Fruit fly (Drosophila melanogaster): ENCODE measurements around the gene CG13994.
A peak's percentile ranks its signal among the peaks of the same experiment; 100 is the strongest.

Gene CG13994

dm6 chr2L:6082157-6082645 lies 19.4 kb downstream of the CG13994 start, which contains the start of gene Kr-h1:
Gene Kr-h1, plus strand, starts transcription at chr2L:6082603.
- TF ChIP-seq CG13424 (tag; optimal IDR thresholded peaks at IDR 0.05) (no peak), zfh1 (GFP tag; IDR thresholded peaks at IDR 0.05) (no peak; the same call in 2 of the 3 replicates), Med (GFP tag) (no peak), tin (GFP tag; optimal IDR thresholded peaks at IDR 0.05) (no peak), rib (GFP tag; IDR thresholded peaks at IDR 0.05) (peak; percentile 85), Stat92E (GFP tag; optimal IDR thresholded peaks at IDR 0.05) (no peak), stc (GFP tag; IDR thresholded peaks at IDR 0.05) (0 out of 2 replicates have a peak, but pooled peaks have one; percentile 21), CG6175 (GFP tag; IDR thresholded peaks at IDR 0.05) (peak; percentile 80; the same call in 2 of the 3 replicates), CG11398 (GFP tag; optimal IDR thresholded peaks at IDR 0.05) (no peak), CG32532 (GFP tag; IDR thresholded peaks at IDR 0.05) (no peak), schlank (tag; optimal IDR thresholded peaks at IDR 0.05) (no peak), CG34224 (GFP tag; IDR thresholded peaks at IDR 0.05; ENCODE audit: partially characterized antibody) (peak; percentile 39; the same call in 1 of the 3 replicates), NK7.1 (GFP tag; optimal IDR thresholded peaks at IDR 0.05) (no peak), CG33213 (GFP tag; optimal IDR thresholded peaks at IDR 0.05) (no peak), CG42726 (GFP tag; IDR thresholded peaks at IDR 0.05; ENCODE audit: partially characterized antibody) (peak; percentile 63; the same call in 1 of the 2 replicates), B-H2 (GFP tag; optimal IDR thresholded peaks at IDR 0.05) (peak; percentile 27), trem (tag; optimal IDR thresholded peaks at IDR 0.05) (no peak), so (GFP tag; IDR thresholded peaks at IDR 0.05) (0 out of 3 replicates have a peak, but pooled peaks have one; percentile 35), CG4820 (GFP tag; optimal IDR thresholded peaks at IDR 0.05) (no peak), ase (GFP tag; IDR thresholded peaks at IDR 0.05) (no peak), CG13624 (GFP tag; optimal IDR thresholded peaks at IDR 0.05) (no peak), Taf1 (GFP tag; IDR thresholded peaks at IDR 0.05) (no peak), CG34376 (GFP tag; optimal IDR thresholded peaks at IDR 0.05) (peak; percentile 14), lilli (GFP tag; optimal IDR thresholded peaks at IDR 0.05) (no peak), ATbp (GFP tag; optimal IDR thresholded peaks at IDR 0.05) (no peak), sd (tag; optimal IDR thresholded peaks at IDR 0.05) (peak; percentile 65), CG9932 (GFP tag; IDR thresholded peaks at IDR 0.05) (peak; percentile 17; the same call in 1 of the 2 replicates), maf-S (GFP tag; optimal IDR thresholded peaks at IDR 0.05) (no peak), Adf1 (GFP tag; IDR thresholded peaks at IDR 0.05) (peak; percentile 100), kni (GFP tag; optimal IDR thresholded peaks at IDR 0.05) (no peak), CG15073 (GFP tag; optimal IDR thresholded peaks at IDR 0.05) (no peak), CG34422 (GFP tag; IDR thresholded peaks at IDR 0.05) (peak; percentile 26; the same call in 1 of the 3 replicates), pb (GFP tag; optimal IDR thresholded peaks at IDR 0.05) (no peak), odd (GFP tag; optimal IDR thresholded peaks at IDR 0.05) (no peak), Drgx (GFP tag; IDR thresholded peaks at IDR 0.05) (no peak), CG4282 (GFP tag; optimal IDR thresholded peaks at IDR 0.05) (no peak), prd (optimal IDR thresholded peaks at IDR 0.05) (no peak), prd (GFP tag; IDR thresholded peaks at IDR 0.05) (no peak), ERR (GFP tag; optimal IDR thresholded peaks at IDR 0.05) (no peak), eyg (GFP tag; optimal IDR thresholded peaks at IDR 0.05) (no peak), Jarid2 (GFP tag; optimal IDR thresholded peaks at IDR 0.05) (peak; percentile 33), CG12769 (tag; optimal IDR thresholded peaks at IDR 0.05) (peak; percentile 11), Ravus (GFP tag; IDR thresholded peaks at IDR 0.05) (no peak), Bgb (GFP tag; IDR thresholded peaks at IDR 0.05; ENCODE audit: partially characterized antibody) (peak; percentile 23; the same call in 1 of the 2 replicates), CG6683 (GFP tag; optimal IDR thresholded peaks at IDR 0.05) (no peak), CG6765 (GFP tag; optimal IDR thresholded peaks at IDR 0.05) (no peak), CG11560 (tag; IDR thresholded peaks at IDR 0.05) (no peak), Doc2 (GFP tag; IDR thresholded peaks at IDR 0.05) (no peak), ash1 (GFP tag; optimal IDR thresholded peaks at IDR 0.05) (no peak), danr (GFP tag; IDR thresholded peaks at IDR 0.05) (no peak), CG8765 (GFP tag; IDR thresholded peaks at IDR 0.05) (no peak)

All from whole organism, embryonic.